Fruit fly (Drosophila melanogaster) whole organism, embryonic: Measurements from ENCODE around the gene Cln7.
A peak's percentile ranks its signal among the peaks of the same experiment; 100 is the strongest.

ENCODE experiments used
- Abd-B ChIP-seq: fragments of 200-800 bp; sonication (Bioruptor generic); optimal IDR thresholded peaks from 2 replicates; lab custom pipeline; 2018; ENCODE audit warnings: missing biosample characterization, mild to moderate bottlenecking, missing genetic modification characterization, moderate library complexity
- Adf1 ChIP-seq: fragments of 200-800 bp; sonication (Bioruptor generic); IDR thresholded peaks from 2 replicates; pipeline ENCODE4 v1.3.6; 2022; ENCODE audit warnings: missing biosample characterization, missing genetic modification characterization
- Aef1 ChIP-seq: fragments of 200-800 bp; sonication (Bioruptor generic); IDR thresholded peaks from 3 replicates; pipeline ENCODE4 v1.3.6; 2022; ENCODE audit warnings: missing biosample characterization, missing genetic modification characterization
- BEAF-32 ChIP-seq: fragments of 200-800 bp; sonication (Bioruptor generic); optimal IDR thresholded peaks from 3 replicates; lab custom pipeline; 2017; ENCODE audit warnings: missing biosample characterization, missing genetic modification characterization, mild to moderate bottlenecking, moderate library complexity, missing genetic modification reagents
- CG10543 ChIP-seq: fragments of 200-800 bp; sonication (Bioruptor generic); optimal IDR thresholded peaks from 3 replicates; lab custom pipeline; 2017; ENCODE audit warnings: missing biosample characterization, mild to moderate bottlenecking, missing genetic modification characterization, moderate library complexity
- CG10565 ChIP-seq: fragments of 200-800 bp; sonication (Bioruptor generic); optimal IDR thresholded peaks from 3 replicates; lab custom pipeline; 2016; ENCODE audit warnings: missing biosample characterization, mild to moderate bottlenecking, missing genetic modification characterization
- CG11504 ChIP-seq: fragments of 200-800 bp; sonication (Bioruptor generic); optimal IDR thresholded peaks from 3 replicates; lab custom pipeline; 2019; ENCODE audit warnings: missing biosample characterization, mild to moderate bottlenecking, missing genetic modification characterization, moderate library complexity
- CG14667 ChIP-seq: fragments of 200-800 bp; sonication (Bioruptor generic); IDR thresholded peaks from 2 replicates; pipeline ENCODE4 v1.3.6; 2022; ENCODE audit warnings: missing biosample characterization, missing genetic modification characterization
- CG14860 ChIP-seq: fragments of 200-800 bp; sonication (Bioruptor generic); IDR thresholded peaks from 3 replicates; pipeline ENCODE4 v1.3.6; 2022; ENCODE audit warnings: missing biosample characterization, missing genetic modification characterization; ENCODE audit not compliant: partially characterized antibody
- CG15479 ChIP-seq: fragments of 200-800 bp; sonication (Bioruptor generic); optimal IDR thresholded peaks from 3 replicates; lab custom pipeline; 2019; ENCODE audit warnings: missing biosample characterization, mild to moderate bottlenecking, missing genetic modification characterization, moderate library complexity
- CG18011 ChIP-seq: fragments of 200-800 bp; sonication (Bioruptor generic); optimal IDR thresholded peaks from 2 replicates; lab custom pipeline; 2017; ENCODE audit warnings: missing biosample characterization, missing genetic modification characterization, mild to moderate bottlenecking, moderate library complexity, missing genotype
- CG2116 ChIP-seq: fragments of 200-800 bp; sonication (Bioruptor generic); optimal IDR thresholded peaks from 3 replicates; lab custom pipeline; 2018; ENCODE audit warnings: missing biosample characterization, mild to moderate bottlenecking, missing genetic modification characterization
- CG2678 ChIP-seq: fragments of 200-800 bp; sonication (Bioruptor generic); optimal IDR thresholded peaks from 3 replicates; lab custom pipeline; 2019; ENCODE audit warnings: missing biosample characterization, mild to moderate bottlenecking, missing genetic modification characterization, moderate library complexity
- CG31441 ChIP-seq: fragments of 200-800 bp; sonication (Bioruptor generic); IDR thresholded peaks from 2 replicates; pipeline ENCODE4 v1.3.6; 2022; ENCODE audit warnings: missing biosample characterization, missing genetic modification characterization
- CG34224 ChIP-seq: fragments of 200-800 bp; sonication (Bioruptor generic); IDR thresholded peaks from 3 replicates; pipeline ENCODE4 v1.3.6; 2022; ENCODE audit warnings: missing biosample characterization, missing genetic modification characterization; ENCODE audit not compliant: partially characterized antibody
- CG42726 ChIP-seq: fragments of 200-800 bp; sonication (Bioruptor generic); IDR thresholded peaks from 2 replicates; pipeline ENCODE4 v1.3.6; 2022; ENCODE audit warnings: missing biosample characterization, missing genetic modification characterization; ENCODE audit not compliant: partially characterized antibody
- CG43689 ChIP-seq: fragments of 200-800 bp; sonication (Bioruptor generic); IDR thresholded peaks from 2 replicates; pipeline ENCODE4 v1.3.6; 2022; ENCODE audit warnings: missing biosample characterization, missing genetic modification characterization
- CG6254 ChIP-seq: fragments of 200-800 bp; sonication (Bioruptor generic); optimal IDR thresholded peaks from 3 replicates; lab custom pipeline; 2017; ENCODE audit warnings: mild to moderate bottlenecking, missing biosample characterization, missing genetic modification reagents, missing genetic modification characterization
- CG6683 ChIP-seq: fragments of 200-800 bp; sonication (Bioruptor generic); optimal IDR thresholded peaks from 2 replicates; lab custom pipeline; 2017; ENCODE audit warnings: missing biosample characterization, mild to moderate bottlenecking, missing genetic modification characterization, missing genetic modification reagents
- CG9797 ChIP-seq: fragments of 200-800 bp; sonication (Bioruptor generic); optimal IDR thresholded peaks from 3 replicates; lab custom pipeline; 2018; ENCODE audit warnings: missing biosample characterization, mild to moderate bottlenecking, missing genetic modification characterization
- CG9817 ChIP-seq: fragments of 200-800 bp; sonication (Bioruptor generic); optimal IDR thresholded peaks from 2 replicates; lab custom pipeline; 2018; ENCODE audit warnings: missing biosample characterization, mild to moderate bottlenecking, missing genetic modification characterization, moderate library complexity
- Chrac-16 ChIP-seq: fragments of 200-800 bp; sonication (Bioruptor generic); optimal IDR thresholded peaks from 3 replicates; lab custom pipeline; 2016; ENCODE audit warnings: missing biosample characterization, missing genetic modification characterization
- D19A ChIP-seq: fragments of 200-800 bp; optimal IDR thresholded peaks from 3 replicates; lab custom pipeline; 2019; ENCODE audit warnings: missing biosample characterization, mild to moderate bottlenecking, missing genetic modification characterization, moderate library complexity
- Dek ChIP-seq: fragments of 200-800 bp; sonication (Bioruptor generic); optimal IDR thresholded peaks from 3 replicates; lab custom pipeline; 2019; ENCODE audit warnings: missing biosample characterization, mild to moderate bottlenecking, missing genetic modification characterization, moderate library complexity
- Doc2 ChIP-seq: fragments of 200-800 bp; sonication (Bioruptor generic); IDR thresholded peaks from 2 replicates; pipeline ENCODE4 v1.3.6; 2022; ENCODE audit warnings: missing biosample characterization, missing genetic modification characterization
- Fer1 ChIP-seq: fragments of 200-800 bp; sonication (Bioruptor generic); optimal IDR thresholded peaks from 2 replicates; lab custom pipeline; 2017; ENCODE audit warnings: missing biosample characterization, mild to moderate bottlenecking, missing genetic modification characterization
- Fer3 ChIP-seq: fragments of 200-800 bp; sonication (Bioruptor generic); optimal IDR thresholded peaks from 2 replicates; lab custom pipeline; 2018; ENCODE audit warnings: missing biosample characterization, mild to moderate bottlenecking, missing genetic modification characterization, moderate library complexity
- HHEX ChIP-seq: fragments of 200-800 bp; sonication (Bioruptor generic); optimal IDR thresholded peaks from 3 replicates; lab custom pipeline; 2017; ENCODE audit warnings: missing biosample characterization, mild to moderate bottlenecking, missing genetic modification characterization, missing genetic modification reagents
- HLH3B ChIP-seq: fragments of 200-800 bp; sonication (Bioruptor generic); IDR thresholded peaks from 2 replicates; pipeline ENCODE4 v1.3.6; 2022; ENCODE audit warnings: missing biosample characterization, missing genetic modification characterization
- HLH4C ChIP-seq: fragments of 200-800 bp; sonication (Bioruptor generic); IDR thresholded peaks from 3 replicates; pipeline ENCODE4 v1.3.6; 2022; ENCODE audit warnings: missing biosample characterization, missing genetic modification characterization; ENCODE audit not compliant: partially characterized antibody
- Hey ChIP-seq: fragments of 200-800 bp; sonication (Bioruptor generic); optimal IDR thresholded peaks from 3 replicates; lab custom pipeline; 2018; ENCODE audit warnings: missing biosample characterization, mild to moderate bottlenecking, missing genetic modification characterization
- Hr3 ChIP-seq: fragments of 200-800 bp; sonication (Bioruptor generic); optimal IDR thresholded peaks from 3 replicates; lab custom pipeline; 2016; ENCODE audit warnings: missing biosample characterization, missing genetic modification characterization
- Jarid2 ChIP-seq: fragments of 200-800 bp; sonication (Bioruptor generic); optimal IDR thresholded peaks from 3 replicates; lab custom pipeline; 2017; ENCODE audit warnings: mild to moderate bottlenecking, missing biosample characterization, missing genetic modification reagents, missing genetic modification characterization
- Lhr ChIP-seq: fragments of 200-800 bp; sonication (Bioruptor generic); optimal IDR thresholded peaks from 3 replicates; lab custom pipeline; 2017; ENCODE audit warnings: mild to moderate bottlenecking, missing biosample characterization, missing genetic modification reagents, missing genetic modification characterization
- NfI ChIP-seq: fragments of 200-800 bp; sonication (Bioruptor generic); optimal IDR thresholded peaks from 3 replicates; lab custom pipeline; 2018; ENCODE audit warnings: missing biosample characterization, mild to moderate bottlenecking, missing genetic modification characterization, moderate library complexity
- Opbp ChIP-seq: fragments of 200-800 bp; sonication (Bioruptor generic); IDR thresholded peaks from 3 replicates; pipeline ENCODE4 v1.3.6; 2022; ENCODE audit warnings: missing biosample characterization, missing genetic modification characterization; ENCODE audit not compliant: partially characterized antibody
- Rfx ChIP-seq: fragments of 200-800 bp; sonication (Bioruptor generic); IDR thresholded peaks from 2 replicates; pipeline ENCODE4 v1.3.6; 2022; ENCODE audit warnings: missing biosample characterization, missing genetic modification characterization
- Sry-δ ChIP-seq: fragments of 200-800 bp; sonication (Bioruptor generic); optimal IDR thresholded peaks from 2 replicates; lab custom pipeline; 2016; ENCODE audit warnings: missing biosample characterization, missing genetic modification characterization
- ac ChIP-seq: fragments of 200-800 bp; sonication (Bioruptor generic); optimal IDR thresholded peaks from 3 replicates; lab custom pipeline; 2017; ENCODE audit warnings: missing biosample characterization, mild to moderate bottlenecking, missing genetic modification characterization
- ash1 ChIP-seq: fragments of 200-800 bp; sonication (Bioruptor generic); optimal IDR thresholded peaks from 2 replicates; lab custom pipeline; 2018; ENCODE audit warnings: missing biosample characterization, mild to moderate bottlenecking, missing genetic modification characterization
- fd64A ChIP-seq: fragments of 200-800 bp; sonication (Bioruptor generic); optimal IDR thresholded peaks from 3 replicates; lab custom pipeline; 2018; ENCODE audit warnings: missing biosample characterization, mild to moderate bottlenecking, missing genetic modification characterization
- hkb ChIP-seq, 2 experiments: fragments of 200-800 bp in 1 of 2; fragments of >200 bp in 1 of 2; sonication (Bioruptor generic) in 1 of 2; IDR thresholded peaks in 1 of 2; optimal IDR thresholded peaks in 1 of 2; 2 replicates each; pipeline versions ENCODE4 v1.3.6 to Lab custom; 2017 to 2022; ENCODE audit warnings: missing biosample characterization in 1 of 2, missing genetic modification characterization in 1 of 2
- lola ChIP-seq, 3 experiments: fragments of >200 bp in 2 of 3; fragments of 200-800 bp in 1 of 3; sonication (Bioruptor generic) in 1 of 3; optimal IDR thresholded peaks; 2 replicates each; lab custom pipeline; 2017 to 2019; ENCODE audit warnings: missing biosample characterization in 3 of 3, missing genetic modification characterization in 3 of 3, mild to moderate bottlenecking in 1 of 3, moderate library complexity in 1 of 3
- row ChIP-seq: fragments of 200-800 bp; sonication (Bioruptor generic); IDR thresholded peaks from 3 replicates; pipeline ENCODE4 v1.3.6; 2022; ENCODE audit warnings: missing biosample characterization, missing genetic modification characterization
- sna ChIP-seq: fragments of 200-800 bp; sonication (Bioruptor generic); IDR thresholded peaks from 2 replicates; pipeline ENCODE4 v1.3.6; 2022; ENCODE audit warnings: missing biosample characterization, missing genetic modification characterization; ENCODE audit not compliant: partially characterized antibody
- trh ChIP-seq: fragments of 200-800 bp; sonication (Bioruptor generic); optimal IDR thresholded peaks from 2 replicates; lab custom pipeline; 2016; ENCODE audit warnings: missing biosample characterization, missing genetic modification characterization
- unpg ChIP-seq: fragments of 200-800 bp; sonication (Bioruptor generic); optimal IDR thresholded peaks from 3 replicates; lab custom pipeline; 2018; ENCODE audit warnings: missing biosample characterization, mild to moderate bottlenecking, missing genetic modification characterization, moderate library complexity
- yki ChIP-seq: fragments of >200 bp; optimal IDR thresholded peaks from 3 replicates; lab custom pipeline; 2018

Cln7 gene

dm6 chr3L:7339216-7339742 is 5.7 kb downstream of the Cln7 start, which contains the start of the genes lark and eco:
Gene lark (plus strand): TSS chr3L:7339266.
Gene eco (minus strand): TSS chr3L:7339340.
- TF ChIP-seq CG6254 (GFP tag; lab: Kevin White, UChicago) (no peak), D19A (tag; lab: Kevin White, UChicago) (no peak), trh (GFP tag; lab: Kevin White, UChicago) (no peak), CG2116 (GFP tag; lab: Kevin White, UChicago) (peak; percentile 44), Hr3 (GFP tag; lab: Kevin White, UChicago) (no peak), unpg (GFP tag; lab: Kevin White, UChicago) (no peak), CG14667 (GFP tag; lab: Robert Waterston, UW) (no peak), lola (GFP tag; optimal IDR thresholded peaks at IDR 0.05; lab: Kevin White, UChicago) (no peak), CG14860 (GFP tag; lab: Robert Waterston, UW) (no peak), Opbp (GFP tag; lab: Robert Waterston, UW) (peak; percentile 40; the same call in 1 of the 3 replicates), BEAF-32 (peak; percentile 42), CG43689 (no peak), CG15479 (no peak), Rfx (GFP tag; lab: Robert Waterston, UW) (no peak), Adf1 (GFP tag; lab: Robert Waterston, UW) (no peak; the same call in 1 of the 2 replicates), CG6683 (GFP tag; lab: Kevin White, UChicago) (no peak), Lhr (GFP tag; lab: Kevin White, UChicago) (peak; percentile 1), Dek (tag; lab: Kevin White, UChicago) (no peak), Sry-δ (peak; percentile 14), NfI (no peak), CG2678 (no peak), fd64A (GFP tag; lab: Kevin White, UChicago) (no peak), hkb (optimal IDR thresholded peaks at IDR 0.05; lab: Kevin White, UChicago) (no peak), hkb (GFP tag; IDR thresholded peaks at IDR 0.05; lab: Robert Waterston, UW) (no peak), Abd-B (GFP tag; lab: Kevin White, UChicago) (no peak), CG42726 (peak; percentile 31; the same call in 1 of the 2 replicates), HHEX (GFP tag; lab: Kevin White, UChicago) (no peak), CG10565 (GFP tag; lab: Kevin White, UChicago) (no peak), Fer1 (peak; percentile 4), Fer3 (no peak), CG18011 (no peak), CG10543 (GFP tag; lab: Kevin White, UChicago) (no peak), Aef1 (GFP tag; lab: Robert Waterston, UW) (no peak), sna (no peak), row (peak; percentile 37; the same call in 2 of the 3 replicates), CG11504 (no peak), CG9817 (no peak), Jarid2 (no peak), CG9797 (GFP tag; lab: Kevin White, UChicago) (peak; percentile 92), HLH3B (GFP tag; lab: Robert Waterston, UW) (no peak), CG34224 (GFP tag; lab: Robert Waterston, UW) (no peak), ash1 (GFP tag; lab: Kevin White, UChicago) (no peak), ac (GFP tag; lab: Kevin White, UChicago) (no peak), Chrac-16 (no peak), CG31441 (no peak), Hey (tag; lab: Kevin White, UChicago) (no peak), yki (lab: Kevin White, UChicago) (no peak), Doc2 (GFP tag; lab: Robert Waterston, UW) (no peak), HLH4C (no peak)
